Worm (Caenorhabditis elegans) whole organism, mixed stage, embryonic: ENCODE data around the gene kcc-2.

Experiments
- mep-1 ChIP-seq: fragments of 150-350 bp; optimal IDR thresholded peaks from 2 replicates; lab custom pipeline; 2017; ENCODE audit warnings: missing biosample characterization, missing genetic modification reagents, missing genetic modification characterization, inconsistent platforms
- nhr-237 ChIP-seq: fragments of 150-350 bp; optimal IDR thresholded peaks from 2 replicates; lab custom pipeline; 2014; ENCODE audit warnings: missing biosample characterization, missing genetic modification characterization
- unc-120 ChIP-seq: sonication (generic microtip); optimal IDR thresholded peaks from 2 replicates; lab custom pipeline; 2017; ENCODE audit warnings: missing genetic modification characterization, missing compliant biosample characterization; ENCODE audit not compliant: poor library complexity, severe bottlenecking

DNA sequence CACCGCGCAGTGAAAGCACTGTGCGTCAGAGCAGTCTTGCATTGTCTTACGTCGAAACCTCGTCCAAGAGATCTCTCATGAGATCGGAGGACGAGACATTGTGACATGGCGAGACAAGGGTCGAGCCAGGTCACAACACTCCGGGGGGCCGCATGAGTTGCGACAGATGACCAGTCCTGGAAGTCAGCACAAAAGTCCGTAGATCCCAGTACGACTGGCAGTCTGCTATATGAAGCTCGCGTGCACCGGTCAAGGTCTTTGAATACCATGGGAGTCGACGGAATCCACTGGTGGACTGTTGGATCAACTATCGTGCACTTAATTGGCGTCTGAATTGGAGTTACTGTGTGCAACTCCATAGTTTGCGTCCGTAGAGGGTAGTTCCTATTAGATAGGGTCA, 35.1 kb upstream of the kcc-2 start:
- TF ChIP-seq mep-1 (tag; lab: Kevin White, UChicago) (no peak), unc-120 (tag; lab: Kevin White, UChicago) (no peak), nhr-237 (tag; lab: Kevin White, UChicago) (no peak)
